Worm (Caenorhabditis elegans) whole organism, midembryonic: ENCODE results near the gene nspc-19.

Experiments
- T22C8.4 ChIP-seq: fragments of 200-800 bp; sonication (Bioruptor generic); IDR thresholded peaks from 2 replicates; pipeline ENCODE4 v1.3.6; 2022; ENCODE audit warnings: missing genetic modification characterization, missing compliant biosample characterization
- cog-1 ChIP-seq: sonication (generic microtip); optimal IDR thresholded peaks from 2 replicates; lab custom pipeline; 2016; ENCODE audit warnings: missing genetic modification characterization, missing compliant biosample characterization
- flt-1 ChIP-seq: fragments of 200-800 bp; sonication (Bioruptor generic); IDR thresholded peaks from 2 replicates; pipeline ENCODE4 v1.3.6; 2022; ENCODE audit warnings: missing genetic modification characterization, missing compliant biosample characterization
- klf-2 ChIP-seq: fragments of 200-800 bp; sonication (Bioruptor generic); conservative IDR thresholded peaks from 2 replicates; pipeline ENCODE4 v1.3.6; 2022; ENCODE audit warnings: missing genetic modification reagents, missing genetic modification characterization, missing compliant biosample characterization
- med-1 ChIP-seq: sonication (generic microtip); optimal IDR thresholded peaks from 2 replicates; lab custom pipeline; 2017; ENCODE audit warnings: missing genetic modification characterization, mild to moderate bottlenecking, missing compliant biosample characterization, antibody characterized with exemption, missing genetic modification reagents; ENCODE audit not compliant: insufficient read depth
- tab-1 ChIP-seq: fragments of 200-800 bp; sonication (Bioruptor generic); IDR thresholded peaks from 2 replicates; pipeline ENCODE4 v1.3.6; 2022; ENCODE audit warnings: missing genetic modification characterization, missing compliant biosample characterization
- ztf-23 ChIP-seq: fragments of 200-800 bp; sonication (Bioruptor generic); IDR thresholded peaks from 2 replicates; pipeline ENCODE4 v1.3.6; 2022; ENCODE audit warnings: missing genetic modification reagents, missing genetic modification characterization, missing compliant biosample characterization

- no peak for TF ChIP-seq ztf-23 (GFP tag; lab: Robert Waterston, UW)
- no peak for TF ChIP-seq med-1 (GFP tag; lab: Kevin White, UChicago)
- TF ChIP-seq T22C8.4 (GFP tag; lab: Robert Waterston, UW), result no peak
- TF ChIP-seq flt-1, result no peak
- no peak for TF ChIP-seq tab-1 (GFP tag; lab: Robert Waterston, UW)
- no peak for TF ChIP-seq cog-1
- no peak for TF ChIP-seq klf-2 (GFP tag; lab: Robert Waterston, UW)
Measured at ce11 chrX:14481637-14482036, 46.9 kb upstream of the nspc-19 start.
